Worm (Caenorhabditis elegans) whole organism, L4 larva: ENCODE measurements around the gene pqn-76.

ENCODE experiments used
- F26F4.8 ChIP-seq: fragments of 200-800 bp; sonication (Bioruptor generic); conservative IDR thresholded peaks from 2 replicates; pipeline ENCODE4 v1.3.6; 2022; ENCODE audit warnings: missing genetic modification characterization, missing compliant biosample characterization
- dmd-8 ChIP-seq: fragments of 200-800 bp; sonication (Bioruptor generic); IDR thresholded peaks from 2 replicates; pipeline ENCODE4 v1.3.6; 2022; ENCODE audit warnings: missing genetic modification characterization, missing compliant biosample characterization
- nhr-10 ChIP-seq: fragments of 150-350 bp; optimal IDR thresholded peaks from 2 replicates; lab custom pipeline; 2014; ENCODE audit warnings: missing biosample characterization, missing genetic modification characterization

- TF ChIP-seq nhr-10 (tag; lab: Kevin White, UChicago): no peak
- no peak for TF ChIP-seq F26F4.8 (GFP tag; lab: Robert Waterston, UW)
- no peak for TF ChIP-seq dmd-8
Observed at ce11 chrIV:15539447-15539994, 39.4 kb upstream of the pqn-76 start, which contains the start of gene Y73F8A.35.
